Worm (Caenorhabditis elegans) whole organism, L2 larva: Measurements from ENCODE around the gene prp-40.

ENCODE experiments used
- C34F6.9 ChIP-seq: fragments of 150-350 bp; optimal IDR thresholded peaks from 2 replicates; lab custom pipeline; 2014; ENCODE audit warnings: missing biosample characterization, missing genetic modification characterization
- F13H6.1 ChIP-seq: sonication (generic microtip); optimal IDR thresholded peaks from 2 replicates; lab custom pipeline; 2016; ENCODE audit warnings: missing genetic modification characterization, missing compliant biosample characterization
- R02D3.7 ChIP-seq: fragments of 150-350 bp; optimal IDR thresholded peaks from 2 replicates; lab custom pipeline; 2014; ENCODE audit warnings: missing biosample characterization, missing genetic modification characterization
- Y55F3AM.14 ChIP-seq: fragments of 200-800 bp; sonication (Bioruptor generic); optimal IDR thresholded peaks from 2 replicates; lab custom pipeline; 2018; ENCODE audit warnings: mild to moderate bottlenecking, missing genetic modification characterization, missing compliant biosample characterization
- alr-1 ChIP-seq: fragments of 150-350 bp; optimal IDR thresholded peaks from 2 replicates; lab custom pipeline; 2014; ENCODE audit warnings: missing biosample characterization, missing genetic modification characterization
- blmp-1 ChIP-seq: sonication (generic microtip); optimal IDR thresholded peaks from 2 replicates; lab custom pipeline; 2017; ENCODE audit warnings: missing genetic modification characterization, mild to moderate bottlenecking, missing compliant biosample characterization, antibody characterized with exemption, moderate library complexity; ENCODE audit not compliant: insufficient read depth
- ceh-82 ChIP-seq: fragments of 150-350 bp; optimal IDR thresholded peaks from 2 replicates; lab custom pipeline; 2014; ENCODE audit warnings: missing biosample characterization, missing genetic modification characterization
- crh-2 ChIP-seq: sonication (generic microtip); optimal IDR thresholded peaks from 2 replicates; lab custom pipeline; 2017; ENCODE audit warnings: missing biosample characterization, missing genetic modification characterization
- egl-27 ChIP-seq: sonication (generic microtip); optimal IDR thresholded peaks from 3 replicates; lab custom pipeline; 2017; ENCODE audit warnings: missing biosample characterization, missing genetic modification reagents, missing genetic modification characterization
- elt-1 ChIP-seq: fragments of 150-350 bp; optimal IDR thresholded peaks from 2 replicates; lab custom pipeline; 2014; ENCODE audit warnings: missing biosample characterization, missing genetic modification characterization
- elt-3 ChIP-seq: sonication (generic microtip); optimal IDR thresholded peaks from 2 replicates; lab custom pipeline; 2017; ENCODE audit warnings: missing biosample characterization, missing genetic modification characterization
- fos-1 ChIP-seq: fragments of 150-350 bp; optimal IDR thresholded peaks from 2 replicates; lab custom pipeline; 2014; ENCODE audit warnings: missing biosample characterization, missing genetic modification characterization
- gmeb-1 ChIP-seq: fragments of 150-350 bp; optimal IDR thresholded peaks from 2 replicates; lab custom pipeline; 2014; ENCODE audit warnings: missing biosample characterization, missing genetic modification characterization
- lin-11 ChIP-seq: fragments of 150-350 bp; sonication (generic microtip); optimal IDR thresholded peaks from 2 replicates; lab custom pipeline; 2014; ENCODE audit warnings: missing biosample characterization, missing genetic modification characterization, inconsistent platforms, mixed read lengths
- lin-13 ChIP-seq: fragments of 150-350 bp; optimal IDR thresholded peaks from 2 replicates; lab custom pipeline; 2014; ENCODE audit warnings: missing biosample characterization, missing genetic modification reagents, missing genetic modification characterization
- lin-39 ChIP-seq: fragments of 150-350 bp; optimal IDR thresholded peaks from 2 replicates; lab custom pipeline; 2014; ENCODE audit warnings: missing biosample characterization, missing genetic modification reagents, missing genetic modification characterization
- lsy-2 ChIP-seq, 2 experiments: fragments of 150-350 bp in 1 of 2; sonication (generic microtip) in 1 of 2; optimal IDR thresholded peaks; 2 replicates each; lab custom pipeline; 2014 to 2017; ENCODE audit warnings: missing biosample characterization in 2 of 2, missing genetic modification characterization in 2 of 2
- mab-5 ChIP-seq: fragments of 150-350 bp; optimal IDR thresholded peaks from 2 replicates; lab custom pipeline; 2014; ENCODE audit warnings: missing biosample characterization, missing genetic modification characterization
- mbf-1 ChIP-seq: sonication (generic microtip); optimal IDR thresholded peaks from 2 replicates; lab custom pipeline; 2017; ENCODE audit warnings: missing biosample characterization, missing genetic modification characterization
- nhr-10 ChIP-seq: sonication (generic microtip); optimal IDR thresholded peaks from 2 replicates; lab custom pipeline; 2017; ENCODE audit warnings: missing biosample characterization, missing genetic modification characterization
- nhr-12 ChIP-seq: fragments of 150-350 bp; optimal IDR thresholded peaks from 2 replicates; lab custom pipeline; 2014; ENCODE audit warnings: missing biosample characterization, missing genetic modification characterization
- nhr-129 ChIP-seq: fragments of 150-350 bp; optimal IDR thresholded peaks from 2 replicates; lab custom pipeline; 2014; ENCODE audit warnings: missing biosample characterization, missing genetic modification characterization
- nhr-21 ChIP-seq: fragments of 150-350 bp; optimal IDR thresholded peaks from 2 replicates; lab custom pipeline; 2014; ENCODE audit warnings: missing biosample characterization, missing genetic modification characterization
- nhr-23 ChIP-seq: fragments of 150-350 bp; optimal IDR thresholded peaks from 2 replicates; lab custom pipeline; 2014; ENCODE audit warnings: missing biosample characterization, missing genetic modification reagents, missing genetic modification characterization
- peb-1 ChIP-seq: fragments of 150-350 bp; optimal IDR thresholded peaks from 2 replicates; lab custom pipeline; 2014; ENCODE audit warnings: missing biosample characterization, missing genetic modification characterization
- sem-4 ChIP-seq: fragments of 150-350 bp; optimal IDR thresholded peaks from 2 replicates; lab custom pipeline; 2014; ENCODE audit warnings: missing biosample characterization, missing genetic modification reagents, missing genetic modification characterization
- skn-1 ChIP-seq: sonication (generic microtip); optimal IDR thresholded peaks from 2 replicates; lab custom pipeline; 2017; ENCODE audit warnings: missing biosample characterization, missing genetic modification characterization
- sma-3 ChIP-seq: sonication (generic microtip); optimal IDR thresholded peaks from 2 replicates; lab custom pipeline; 2016; ENCODE audit warnings: missing genetic modification reagents, missing genetic modification characterization, missing compliant biosample characterization
- unc-39 ChIP-seq: fragments of 150-350 bp; optimal IDR thresholded peaks from 2 replicates; lab custom pipeline; 2014; ENCODE audit warnings: missing biosample characterization, missing genetic modification characterization
- unc-55 ChIP-seq: fragments of 150-350 bp; sonication (generic microtip); optimal IDR thresholded peaks from 3 replicates; lab custom pipeline; 2014; ENCODE audit warnings: missing biosample characterization, missing genetic modification reagents, missing genetic modification characterization
- ztf-1 ChIP-seq: fragments of 200-800 bp; sonication (Bioruptor generic); conservative IDR thresholded peaks from 2 replicates; pipeline ENCODE4 v1.3.6; 2022; ENCODE audit warnings: missing genetic modification characterization, missing compliant biosample characterization
- ztf-4 ChIP-seq: fragments of 150-350 bp; optimal IDR thresholded peaks from 2 replicates; lab custom pipeline; 2014; ENCODE audit warnings: missing biosample characterization, missing genetic modification characterization

prp-40 gene

ce11 chrIII:9487454-9487853 lies 34.4 kb upstream of the prp-40 start:
- TF ChIP-seq ceh-82 (tag; lab: Kevin White, UChicago): no peak
- no peak for TF ChIP-seq lin-39
- peak; percentile 2 for TF ChIP-seq gmeb-1 (tag; lab: Kevin White, UChicago)
- peak; percentile 78 for TF ChIP-seq fos-1 (tag; lab: Kevin White, UChicago)
- no peak for TF ChIP-seq blmp-1 (tag; lab: Kevin White, UChicago)
- no peak for TF ChIP-seq lin-13 (GFP tag; lab: Kevin White, UChicago)
- TF ChIP-seq sem-4: no peak
- TF ChIP-seq crh-2 (tag; lab: Kevin White, UChicago): peak; percentile 12
- TF ChIP-seq, all 48 proteins: peak for 3

ce11 chrIII:9488027-9488426 lies 33.8 kb upstream of the prp-40 start:
- TF ChIP-seq nhr-12 (tag; lab: Kevin White, UChicago) (no peak), egl-27 (tag; lab: Kevin White, UChicago) (no peak), F13H6.1 (tag; lab: Kevin White, UChicago) (no peak), ztf-1 (GFP tag; lab: Robert Waterston, UW) (no peak)

DNA sequence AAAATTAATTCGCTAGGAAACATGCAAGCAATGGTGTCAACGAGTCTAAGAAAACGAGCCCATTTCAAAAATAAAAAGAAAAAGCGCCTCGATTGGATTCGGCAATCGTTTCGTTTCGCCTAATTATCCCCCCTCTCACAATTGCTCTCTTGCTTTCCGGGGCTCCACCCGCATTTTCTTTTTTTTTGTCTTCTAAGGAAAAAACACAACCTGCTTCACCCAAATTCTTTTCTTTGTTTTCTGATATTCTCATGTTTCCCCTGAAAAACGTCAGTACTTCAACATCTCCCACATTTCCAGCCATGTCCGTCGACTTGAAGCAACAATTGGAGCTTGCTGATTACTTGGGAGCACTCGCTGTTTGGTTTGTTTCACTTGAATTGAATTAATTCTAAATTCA lies 33.4 kb upstream of the prp-40 start, which contains the start of gene nlp-36:
Gene nlp-36, plus strand, starts transcription at position 301 of the 400 bp plus-strand sequence.
- no peak for TF ChIP-seq unc-55
- TF ChIP-seq lsy-2 (tag; optimal IDR thresholded peaks at IDR 0.05; lab: Kevin White, UChicago): peak in 1 of 2 experiments; percentile 2
- TF ChIP-seq mbf-1: no peak
- TF ChIP-seq, all 48 proteins: peak for 1

DNA sequence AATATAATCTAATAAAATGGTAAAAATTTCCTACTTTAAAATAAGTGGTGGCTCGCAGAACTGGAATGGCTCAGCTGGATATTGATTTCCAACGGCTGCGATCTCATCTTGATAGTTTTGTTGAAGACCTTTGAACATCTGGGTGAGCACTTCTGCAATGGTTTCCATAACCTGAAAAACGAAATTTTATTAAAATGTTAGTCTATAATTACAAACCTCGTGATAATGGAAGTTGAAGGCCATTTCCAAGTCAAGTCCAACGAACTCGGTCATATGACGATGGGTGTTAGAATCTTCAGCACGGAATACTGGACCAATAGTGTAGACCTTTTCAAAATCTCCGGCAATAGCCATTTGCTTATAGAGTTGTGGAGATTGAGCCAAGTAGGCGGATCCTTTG lies 32.1 kb upstream of the prp-40 start:
- TF ChIP-seq R02D3.7 (tag; lab: Kevin White, UChicago) (no peak), Y55F3AM.14 (GFP tag; lab: Kevin White, UChicago) (no peak), ztf-4 (no peak), nhr-10 (no peak), ceh-82 (tag; lab: Kevin White, UChicago) (no peak), nhr-21 (tag; lab: Kevin White, UChicago) (no peak), nhr-129 (tag; lab: Kevin White, UChicago) (no peak), sma-3 (GFP tag; lab: Kevin White, UChicago) (no peak), sem-4 (no peak)
- TF ChIP-seq, all 48 proteins: peak for 0

- TF ChIP-seq C34F6.9 (tag; lab: Kevin White, UChicago): peak; percentile 5
- TF ChIP-seq elt-1 (tag; lab: Kevin White, UChicago): no peak
- no peak for TF ChIP-seq peb-1 (tag; lab: Kevin White, UChicago)
- peak; percentile 18 for TF ChIP-seq unc-55
- no peak for TF ChIP-seq mab-5 (tag; lab: Kevin White, UChicago)
- TF ChIP-seq nhr-10: no peak
- TF ChIP-seq sma-3 (GFP tag; lab: Kevin White, UChicago): no peak
- TF ChIP-seq nhr-129 (tag; lab: Kevin White, UChicago): peak; percentile 66
- TF ChIP-seq lsy-2 (tag; optimal IDR thresholded peaks at IDR 0.05; lab: Kevin White, UChicago): peak in 1 of 2 experiments; percentile 51
Observed at ce11 chrIII:9490783-9491547, 30.9 kb upstream of the prp-40 start, which contains the start of the genes dars-1 and ctr-9. TSS of gene dars-1 (minus strand) at chrIII:9491215. TSS of gene ctr-9 (plus strand) at chrIII:9491396.

- TF ChIP-seq unc-55: no peak
- TF ChIP-seq sem-4: no peak
- TF ChIP-seq unc-39: no peak
- TF ChIP-seq sma-3 (GFP tag; lab: Kevin White, UChicago): no peak
- no peak for TF ChIP-seq lin-11 (tag; lab: Kevin White, UChicago)
- no peak for TF ChIP-seq C34F6.9 (tag; lab: Kevin White, UChicago)
- TF ChIP-seq alr-1 (tag; lab: Kevin White, UChicago): no peak
- no peak for TF ChIP-seq R02D3.7 (tag; lab: Kevin White, UChicago)
- TF ChIP-seq mbf-1: no peak
- TF ChIP-seq mab-5 (tag; lab: Kevin White, UChicago): no peak
- TF ChIP-seq fos-1 (tag; lab: Kevin White, UChicago): no peak
- TF ChIP-seq skn-1 (tag; lab: Kevin White, UChicago): no peak
- no peak for TF ChIP-seq egl-27 (tag; lab: Kevin White, UChicago)
- TF ChIP-seq ceh-82 (tag; lab: Kevin White, UChicago): no peak
- TF ChIP-seq nhr-23 (tag; lab: Kevin White, UChicago): no peak
- no peak for TF ChIP-seq elt-3 (tag; lab: Kevin White, UChicago)
- no peak for TF ChIP-seq nhr-21 (tag; lab: Kevin White, UChicago)
- TF ChIP-seq blmp-1 (tag; lab: Kevin White, UChicago): no peak
- no peak for TF ChIP-seq nhr-12 (tag; lab: Kevin White, UChicago)
- TF ChIP-seq, all 48 proteins: peak for 0
Observed at ce11 chrIII:9494209-9494608, 27.7 kb upstream of the prp-40 start.
